Fruit fly (Drosophila melanogaster) whole organism, prepupa: ENCODE measurements around the gene ebd1.

Source experiments
- Blimp-1 ChIP-seq: fragments of 200-800 bp; sonication (Bioruptor generic); optimal IDR thresholded peaks from 3 replicates; lab custom pipeline; 2017; ENCODE audit warnings: missing biosample characterization, missing genetic modification characterization, mild to moderate bottlenecking, moderate library complexity, missing genetic modification reagents
- CG10631 ChIP-seq: fragments of 200-800 bp; sonication (Bioruptor generic); optimal IDR thresholded peaks from 2 replicates; lab custom pipeline; 2016; ENCODE audit warnings: missing biosample characterization, missing genetic modification characterization
- CG11294 ChIP-seq: fragments of 200-800 bp; sonication (Bioruptor generic); IDR thresholded peaks from 2 replicates; pipeline ENCODE4 v1.3.6; 2022; ENCODE audit warnings: missing biosample characterization, missing genetic modification characterization
- CG11762 ChIP-seq: fragments of 200-800 bp; sonication (Bioruptor generic); optimal IDR thresholded peaks from 3 replicates; lab custom pipeline; 2016; ENCODE audit warnings: missing biosample characterization, missing genetic modification characterization; ENCODE audit not compliant: insufficient read depth
- CG11902 ChIP-seq: fragments of 200-800 bp; sonication (Bioruptor generic); optimal IDR thresholded peaks from 3 replicates; lab custom pipeline; 2016; ENCODE audit warnings: missing biosample characterization, missing genetic modification characterization
- CG1621 ChIP-seq: fragments of 200-800 bp; sonication (Bioruptor generic); optimal IDR thresholded peaks from 3 replicates; lab custom pipeline; 2018; ENCODE audit warnings: missing biosample characterization, mild to moderate bottlenecking, missing genetic modification characterization
- CG16779 ChIP-seq: fragments of 200-800 bp; sonication (Bioruptor generic); optimal IDR thresholded peaks from 3 replicates; lab custom pipeline; 2017; ENCODE audit warnings: missing biosample characterization, mild to moderate bottlenecking, missing genetic modification characterization
- CG3032 ChIP-seq: fragments of 200-800 bp; optimal IDR thresholded peaks from 2 replicates; lab custom pipeline; 2019; ENCODE audit warnings: missing biosample characterization, mild to moderate bottlenecking, missing genetic modification characterization, moderate library complexity
- CG31627 ChIP-seq: fragments of 200-800 bp; sonication (Bioruptor generic); optimal IDR thresholded peaks from 3 replicates; lab custom pipeline; 2016; ENCODE audit warnings: missing biosample characterization, missing genetic modification characterization
- CG32006 ChIP-seq: fragments of 200-800 bp; sonication (Bioruptor generic); optimal IDR thresholded peaks from 3 replicates; lab custom pipeline; 2017; ENCODE audit warnings: missing biosample characterization, mild to moderate bottlenecking, missing genetic modification characterization
- CG34406 ChIP-seq: fragments of 200-800 bp; sonication (Bioruptor generic); optimal IDR thresholded peaks from 3 replicates; lab custom pipeline; 2016; ENCODE audit warnings: missing biosample characterization, missing genetic modification characterization
- CG3919 ChIP-seq: fragments of 200-800 bp; sonication (Bioruptor generic); optimal IDR thresholded peaks from 3 replicates; lab custom pipeline; 2016; ENCODE audit warnings: missing biosample characterization, missing genetic modification characterization
- CG4318 ChIP-seq: fragments of 200-800 bp; sonication (Bioruptor generic); optimal IDR thresholded peaks from 3 replicates; lab custom pipeline; 2017; ENCODE audit warnings: missing biosample characterization, mild to moderate bottlenecking, missing genetic modification characterization
- CG6163 ChIP-seq: fragments of 200-800 bp; sonication (Bioruptor generic); IDR thresholded peaks from 3 replicates; pipeline ENCODE4 v1.3.6; 2022; ENCODE audit warnings: missing biosample characterization, missing genetic modification characterization
- CG6276 ChIP-seq: fragments of 200-800 bp; sonication (Bioruptor generic); optimal IDR thresholded peaks from 2 replicates; lab custom pipeline; 2017; ENCODE audit warnings: missing biosample characterization, mild to moderate bottlenecking, missing genetic modification characterization
- CG6792 ChIP-seq: fragments of 200-800 bp; sonication (Bioruptor generic); optimal IDR thresholded peaks from 3 replicates; lab custom pipeline; 2016; ENCODE audit warnings: missing biosample characterization, missing genetic modification characterization
- CG6808 ChIP-seq: fragments of 200-800 bp; sonication (Bioruptor generic); optimal IDR thresholded peaks from 3 replicates; lab custom pipeline; 2017; ENCODE audit warnings: missing biosample characterization, missing genetic modification characterization, mild to moderate bottlenecking, moderate library complexity, missing genetic modification reagents
- CG6854 ChIP-seq: fragments of 200-800 bp; sonication (Bioruptor generic); optimal IDR thresholded peaks from 2 replicates; lab custom pipeline; 2017; ENCODE audit warnings: missing biosample characterization, mild to moderate bottlenecking, missing genetic modification characterization
- CG7368 ChIP-seq: fragments of 200-800 bp; sonication (Bioruptor generic); optimal IDR thresholded peaks from 3 replicates; lab custom pipeline; 2016; ENCODE audit warnings: missing biosample characterization, missing genetic modification characterization
- CG8119 ChIP-seq: fragments of 200-800 bp; sonication (Bioruptor generic); IDR thresholded peaks from 3 replicates; pipeline ENCODE4 v1.3.6; 2022; ENCODE audit warnings: missing biosample characterization, missing genetic modification characterization
- CG8632 ChIP-seq: fragments of 200-800 bp; sonication (Bioruptor generic); optimal IDR thresholded peaks from 3 replicates; lab custom pipeline; 2016; ENCODE audit warnings: missing biosample characterization, missing genetic modification characterization
- CG9139 ChIP-seq: fragments of 200-800 bp; sonication (Bioruptor generic); optimal IDR thresholded peaks from 3 replicates; lab custom pipeline; 2017; ENCODE audit warnings: missing biosample characterization, mild to moderate bottlenecking, missing genetic modification characterization
- Eip75B ChIP-seq: fragments of 200-800 bp; sonication (Bioruptor generic); optimal IDR thresholded peaks from 3 replicates; lab custom pipeline; 2016; ENCODE audit warnings: missing biosample characterization, missing genetic modification characterization
- Eip78C ChIP-seq: fragments of 200-800 bp; sonication (Bioruptor generic); peaks from one replicate; lab custom pipeline; 2016; ENCODE audit warnings: missing biosample characterization, missing genetic modification characterization
- Ets21C ChIP-seq: fragments of 200-800 bp; sonication (Bioruptor generic); optimal IDR thresholded peaks from 3 replicates; lab custom pipeline; 2016; ENCODE audit warnings: missing biosample characterization, missing genetic modification characterization
- Ets96B ChIP-seq: fragments of 200-800 bp; optimal IDR thresholded peaks from 2 replicates; lab custom pipeline; 2019; ENCODE audit warnings: missing biosample characterization, mild to moderate bottlenecking, missing genetic modification characterization, moderate library complexity
- Gug ChIP-seq: fragments of 200-800 bp; sonication (Bioruptor generic); IDR thresholded peaks from 2 replicates; pipeline ENCODE4 v1.3.6; 2022; ENCODE audit warnings: missing biosample characterization, missing genetic modification characterization
- Hr38 ChIP-seq: sonication (Bioruptor generic); optimal IDR thresholded peaks from 2 replicates; lab custom pipeline; 2016; ENCODE audit warnings: missing biosample characterization, missing genetic modification characterization
- Hr39 ChIP-seq: fragments of 200-800 bp; sonication (Bioruptor generic); optimal IDR thresholded peaks from 2 replicates; lab custom pipeline; 2016; ENCODE audit warnings: missing biosample characterization, missing genetic modification characterization
- Hr4 ChIP-seq: fragments of 200-800 bp; sonication (Bioruptor generic); optimal IDR thresholded peaks from 3 replicates; lab custom pipeline; 2016; ENCODE audit warnings: missing biosample characterization, missing genetic modification characterization
- OdsH ChIP-seq: fragments of 200-800 bp; sonication (Bioruptor generic); optimal IDR thresholded peaks from 3 replicates; lab custom pipeline; 2016; ENCODE audit warnings: missing biosample characterization, missing genetic modification characterization
- Sox102F ChIP-seq: fragments of 200-800 bp; sonication (Bioruptor generic); optimal IDR thresholded peaks from 2 replicates; lab custom pipeline; 2016; ENCODE audit warnings: missing biosample characterization, mild to moderate bottlenecking, missing genetic modification characterization
- Sox14 ChIP-seq: fragments of 200-800 bp; sonication (Bioruptor generic); optimal IDR thresholded peaks from 3 replicates; lab custom pipeline; 2016; ENCODE audit warnings: missing biosample characterization, missing genetic modification characterization
- Sox15 ChIP-seq: fragments of 200-800 bp; sonication (Bioruptor generic); optimal IDR thresholded peaks from 3 replicates; lab custom pipeline; 2016; ENCODE audit warnings: missing biosample characterization, missing genetic modification characterization
- achi ChIP-seq: fragments of 200-800 bp; sonication (Bioruptor generic); optimal IDR thresholded peaks from 3 replicates; lab custom pipeline; 2016; ENCODE audit warnings: missing biosample characterization, missing genetic modification characterization
- acj6 ChIP-seq: fragments of 200-800 bp; sonication (Bioruptor generic); optimal IDR thresholded peaks from 3 replicates; lab custom pipeline; 2016; ENCODE audit warnings: missing biosample characterization, missing genetic modification characterization
- cyc ChIP-seq: fragments of 200-800 bp; sonication (Bioruptor generic); optimal IDR thresholded peaks from 3 replicates; lab custom pipeline; 2016; ENCODE audit warnings: missing biosample characterization, missing genetic modification characterization
- dac ChIP-seq: fragments of 200-800 bp; sonication (Bioruptor generic); optimal IDR thresholded peaks from 2 replicates; lab custom pipeline; 2017; ENCODE audit warnings: missing biosample characterization, mild to moderate bottlenecking, missing genetic modification characterization
- dsx ChIP-seq: fragments of 200-800 bp; optimal IDR thresholded peaks from 3 replicates; lab custom pipeline; 2019; ENCODE audit warnings: missing biosample characterization, mild to moderate bottlenecking, missing genetic modification characterization, moderate library complexity; ENCODE audit not compliant: poor library complexity, severe bottlenecking
- eg ChIP-seq: fragments of 200-800 bp; sonication (Bioruptor generic); IDR thresholded peaks from 3 replicates; pipeline ENCODE4 v1.3.6; 2022; ENCODE audit warnings: missing biosample characterization, missing genetic modification characterization
- esn ChIP-seq: fragments of 200-800 bp; sonication (Bioruptor generic); optimal IDR thresholded peaks from 2 replicates; lab custom pipeline; 2016; ENCODE audit warnings: missing biosample characterization, mild to moderate bottlenecking, missing genetic modification characterization, moderate library complexity
- fd59A ChIP-seq: fragments of 200-800 bp; sonication (Bioruptor generic); optimal IDR thresholded peaks from 2 replicates; lab custom pipeline; 2017; ENCODE audit warnings: missing biosample characterization, mild to moderate bottlenecking, missing genetic modification characterization, missing genetic modification reagents
- fkh ChIP-seq: fragments of 200-800 bp; sonication (Bioruptor generic); optimal IDR thresholded peaks from 3 replicates; lab custom pipeline; 2017; ENCODE audit warnings: missing biosample characterization, mild to moderate bottlenecking, missing genetic modification characterization, moderate library complexity
- net ChIP-seq: fragments of 200-800 bp; sonication (Bioruptor generic); optimal IDR thresholded peaks from 3 replicates; lab custom pipeline; 2016; ENCODE audit warnings: missing biosample characterization, missing genetic modification characterization
- pdm3 ChIP-seq: fragments of 200-800 bp; sonication (Bioruptor generic); optimal IDR thresholded peaks from 3 replicates; lab custom pipeline; 2016; ENCODE audit warnings: missing biosample characterization, missing genetic modification characterization
- salr ChIP-seq, 2 experiments: fragments of 200-800 bp; sonication (Bioruptor generic); optimal IDR thresholded peaks; 3 replicates each; lab custom pipeline; 2016 to 2018; ENCODE audit warnings: missing biosample characterization in 2 of 2, missing genetic modification characterization in 2 of 2, mild to moderate bottlenecking in 1 of 2
- spab ChIP-seq: fragments of 200-800 bp; sonication (Bioruptor generic); optimal IDR thresholded peaks from 2 replicates; lab custom pipeline; 2017; ENCODE audit warnings: missing biosample characterization, mild to moderate bottlenecking, missing genetic modification characterization, missing genetic modification reagents
- topi ChIP-seq: fragments of 200-800 bp; sonication (Bioruptor generic); optimal IDR thresholded peaks from 3 replicates; lab custom pipeline; 2016; ENCODE audit warnings: missing biosample characterization, missing genetic modification characterization
- vri ChIP-seq: fragments of 200-800 bp; sonication (Bioruptor generic); optimal IDR thresholded peaks from 3 replicates; lab custom pipeline; 2016; ENCODE audit warnings: missing biosample characterization, mild to moderate bottlenecking, missing genetic modification characterization

ebd1 gene

DNA sequence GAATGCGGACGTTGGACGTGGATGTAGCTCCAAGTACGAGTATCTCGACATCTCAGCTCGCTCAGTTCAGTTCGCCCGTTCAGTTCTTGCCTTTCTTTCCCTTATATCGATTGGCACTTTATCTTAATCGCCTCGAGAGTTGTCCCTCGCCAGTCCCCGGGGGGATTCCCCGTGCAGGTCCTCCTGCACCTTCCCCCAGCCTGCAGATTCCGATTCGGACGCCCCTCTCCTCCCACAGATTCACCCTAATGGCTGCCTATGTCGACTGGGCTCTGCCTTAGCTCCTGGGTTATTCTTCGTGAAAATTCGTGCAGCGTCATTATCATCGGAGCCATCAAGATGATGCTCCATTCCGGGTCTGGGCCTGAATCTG is 11.7 kb upstream of the ebd1 start:
- no peak for TF ChIP-seq esn (GFP tag; lab: Kevin White, UChicago)
- no peak for TF ChIP-seq CG3919
- TF ChIP-seq Sox102F, result no peak
- TF ChIP-seq Hr4 (GFP tag; lab: Kevin White, UChicago), result no peak
- no peak for TF ChIP-seq CG11294

DNA sequence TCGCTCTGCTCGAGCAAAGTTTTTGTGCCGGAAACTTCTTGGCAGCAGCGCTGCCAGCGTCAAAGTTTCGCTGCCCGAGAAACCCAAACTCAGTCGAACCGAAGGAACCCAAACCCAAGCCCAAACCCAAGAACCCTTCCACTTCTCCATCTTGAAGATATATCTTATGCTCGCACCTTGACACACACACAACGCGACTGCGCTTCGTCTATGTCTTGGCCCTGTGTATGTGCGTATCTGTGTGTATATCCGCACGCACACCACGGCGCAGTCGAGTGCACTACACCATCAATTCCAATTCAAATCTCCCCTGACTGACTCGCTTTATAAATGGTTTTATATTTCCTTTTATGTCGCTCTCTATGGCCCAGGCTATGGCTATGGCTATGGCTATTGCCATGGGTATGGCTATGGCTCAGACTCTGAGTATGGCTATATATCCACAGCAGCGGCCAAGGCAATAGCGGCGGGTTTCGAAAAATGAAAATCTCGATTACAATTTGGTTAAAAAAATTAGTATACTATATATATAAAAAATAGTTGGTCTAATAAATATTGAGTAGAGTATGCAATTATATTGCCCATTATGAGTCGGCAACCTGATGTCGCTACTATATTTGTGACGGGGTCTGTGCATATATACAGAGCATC is 11.2 kb upstream of the ebd1 start:
- peak; percentile 60 for TF ChIP-seq CG31627
- peak; percentile 97 for TF ChIP-seq CG6808 (GFP tag; lab: Kevin White, UChicago)
- TF ChIP-seq CG10631, result peak; percentile 96
- TF ChIP-seq Eip75B, result peak; percentile 89
- TF ChIP-seq CG6276 (GFP tag; lab: Kevin White, UChicago), result peak; percentile 93
- peak; percentile 86 for TF ChIP-seq pdm3 (GFP tag; lab: Kevin White, UChicago)
- peak; percentile 83 for TF ChIP-seq topi (GFP tag; lab: Kevin White, UChicago)
- peak; percentile 95 for TF ChIP-seq CG1621
- peak; percentile 83 for TF ChIP-seq Sox14 (GFP tag; lab: Kevin White, UChicago)
- TF ChIP-seq CG9139 (GFP tag; lab: Kevin White, UChicago), result peak; percentile 97
- TF ChIP-seq acj6 (GFP tag; lab: Kevin White, UChicago), result peak; percentile 94
- TF ChIP-seq Sox15 (GFP tag; lab: Kevin White, UChicago), result peak; percentile 83
- peak; percentile 98 for TF ChIP-seq Eip78C (GFP tag; lab: Kevin White, UChicago)
- TF ChIP-seq CG16779 (tag; lab: Kevin White, UChicago), result peak; percentile 94
- TF ChIP-seq Hr38 (GFP tag; lab: Kevin White, UChicago), result no peak
- TF ChIP-seq Hr39 (GFP tag; lab: Kevin White, UChicago), result peak; percentile 59
- peak; percentile 93 for TF ChIP-seq Gug
- TF ChIP-seq Ets96B (tag; lab: Kevin White, UChicago), result peak; percentile 98
- TF ChIP-seq CG11294, result peak; percentile 94
- peak; percentile 98 for TF ChIP-seq CG6163 (GFP tag; lab: Robert Waterston, UW)
- TF ChIP-seq Sox102F, result peak; percentile 72
- TF ChIP-seq CG8119 (GFP tag; lab: Robert Waterston, UW), result peak; percentile 97
- TF ChIP-seq esn (GFP tag; lab: Kevin White, UChicago), result peak; percentile 85
- TF ChIP-seq Blimp-1 (GFP tag; lab: Kevin White, UChicago), result peak; percentile 76
- TF ChIP-seq CG7368 (GFP tag; lab: Kevin White, UChicago), result peak; percentile 88
- TF ChIP-seq vri, result no peak
- TF ChIP-seq CG6854 (GFP tag; lab: Kevin White, UChicago), result peak; percentile 90
- peak; percentile 96 for TF ChIP-seq fd59A (GFP tag; lab: Kevin White, UChicago)
- peak; percentile 95 for TF ChIP-seq achi (GFP tag; lab: Kevin White, UChicago)
- TF ChIP-seq CG4318 (GFP tag; lab: Kevin White, UChicago), result no peak
- peak; percentile 93 for TF ChIP-seq CG34406
- peak; percentile 81 for TF ChIP-seq dac (GFP tag; lab: Kevin White, UChicago)
- TF ChIP-seq fkh (GFP tag; lab: Kevin White, UChicago), result peak; percentile 64
- peak; percentile 91 for TF ChIP-seq net
- TF ChIP-seq CG3032 (tag; lab: Kevin White, UChicago), result peak; percentile 98
- TF ChIP-seq CG8632, result peak; percentile 93
- peak; percentile 88 for TF ChIP-seq CG11762
- TF ChIP-seq dsx, result peak; percentile 96
- TF ChIP-seq OdsH, result peak; percentile 92
- peak; percentile 96 for TF ChIP-seq eg (GFP tag; lab: Robert Waterston, UW)
- peak; percentile 95 for TF ChIP-seq CG32006 (GFP tag; lab: Kevin White, UChicago)
- TF ChIP-seq CG6792 (GFP tag; lab: Kevin White, UChicago), result peak; percentile 89
- peak; percentile 72 for TF ChIP-seq cyc (GFP tag; lab: Kevin White, UChicago)
- peak; percentile 89 for TF ChIP-seq CG11902 (GFP tag; lab: Kevin White, UChicago)
- peak; percentile 42 for TF ChIP-seq Ets21C (GFP tag; lab: Kevin White, UChicago)
- TF ChIP-seq salr (GFP tag; optimal IDR thresholded peaks at IDR 0.05; lab: Kevin White, UChicago), result peak; percentile 75 to 93
- TF ChIP-seq spab (GFP tag; lab: Kevin White, UChicago), result peak; percentile 98
